Worm (Caenorhabditis elegans) whole organism, L4 larva: ENCODE data around the gene R07E5.5.

ENCODE experiments used
- D1046.2 ChIP-seq: fragments of 200-800 bp; sonication (Bioruptor generic); IDR thresholded peaks from 2 replicates; pipeline ENCODE4 v1.3.6; 2022; ENCODE audit warnings: missing genetic modification characterization, missing compliant biosample characterization
- F26F4.8 ChIP-seq: fragments of 200-800 bp; sonication (Bioruptor generic); conservative IDR thresholded peaks from 2 replicates; pipeline ENCODE4 v1.3.6; 2022; ENCODE audit warnings: missing genetic modification characterization, missing compliant biosample characterization
- F37D6.2 ChIP-seq: sonication (generic microtip); optimal IDR thresholded peaks from 2 replicates; lab custom pipeline; 2016; ENCODE audit warnings: mild to moderate bottlenecking, missing genetic modification characterization, missing compliant biosample characterization
- F44E2.7 ChIP-seq: fragments of 200-800 bp; sonication (Bioruptor generic); IDR thresholded peaks from 2 replicates; pipeline ENCODE4 v2.1.2; 2022; ENCODE audit warnings: missing genetic modification characterization, missing compliant biosample characterization
- Y105C5A.15 ChIP-seq: fragments of 200-800 bp; sonication (Bioruptor generic); IDR thresholded peaks from 2 replicates; pipeline ENCODE4 v1.3.6; 2022; ENCODE audit warnings: missing genetic modification characterization, missing compliant biosample characterization
- aly-2 ChIP-seq: sonication (generic microtip); optimal IDR thresholded peaks from 2 replicates; lab custom pipeline; 2018; ENCODE audit warnings: missing biosample characterization, missing genetic modification characterization
- ceh-28 ChIP-seq: fragments of 150-350 bp; optimal IDR thresholded peaks from 2 replicates; lab custom pipeline; 2014; ENCODE audit warnings: missing biosample characterization, missing genetic modification reagents, missing genetic modification characterization
- daf-12 ChIP-seq: fragments of 150-350 bp; optimal IDR thresholded peaks from 2 replicates; lab custom pipeline; 2014; ENCODE audit warnings: missing biosample characterization, missing genetic modification reagents, missing genetic modification characterization
- daf-16 ChIP-seq, 3 experiments: sonication (generic microtip); optimal IDR thresholded peaks; 2 replicates each; lab custom pipeline; 2016 to 2017; ENCODE audit warnings: missing genetic modification characterization in 3 of 3, missing genetic modification reagents in 3 of 3, mild to moderate bottlenecking in 2 of 3, missing compliant biosample characterization in 2 of 3, missing biosample characterization in 1 of 3, moderate library complexity in 1 of 3
- daf-8 ChIP-seq: fragments of 200-800 bp; sonication (Bioruptor generic); IDR thresholded peaks from 2 replicates; pipeline ENCODE4 v1.3.6; 2022; ENCODE audit warnings: missing genetic modification characterization, missing compliant biosample characterization
- dpl-1 ChIP-seq: fragments of 150-350 bp; optimal IDR thresholded peaks from 2 replicates; lab custom pipeline; 2014; ENCODE audit warnings: missing biosample characterization, missing genetic modification reagents, missing genetic modification characterization
- egl-43 ChIP-seq: fragments of 200-800 bp; sonication (Bioruptor generic); IDR thresholded peaks from 2 replicates; pipeline ENCODE4 v1.3.6; 2022; ENCODE audit warnings: missing genetic modification reagents, missing genetic modification characterization, missing compliant biosample characterization
- hlh-11 ChIP-seq: fragments of 200-800 bp; sonication (Bioruptor generic); optimal IDR thresholded peaks from 2 replicates; lab custom pipeline; 2018; ENCODE audit warnings: mild to moderate bottlenecking, missing genetic modification characterization, missing compliant biosample characterization
- hmg-1.1 ChIP-seq: fragments of 200-800 bp; sonication (Bioruptor generic); IDR thresholded peaks from 2 replicates; pipeline ENCODE4 v1.3.6; 2022; ENCODE audit warnings: missing genetic modification reagents, missing genetic modification characterization, missing compliant biosample characterization
- jun-1 ChIP-seq: fragments of 150-350 bp; optimal IDR thresholded peaks from 2 replicates; lab custom pipeline; 2014; ENCODE audit warnings: missing biosample characterization, missing genetic modification reagents, missing genetic modification characterization
- lin-13 ChIP-seq: fragments of 150-350 bp; optimal IDR thresholded peaks from 2 replicates; lab custom pipeline; 2014; ENCODE audit warnings: missing biosample characterization, missing genetic modification reagents, missing genetic modification characterization
- lin-38 ChIP-seq: fragments of 200-800 bp; sonication (Bioruptor generic); IDR thresholded peaks from 2 replicates; pipeline ENCODE4 v1.3.6; 2022; ENCODE audit warnings: missing genetic modification reagents, missing genetic modification characterization, missing compliant biosample characterization
- lin-39 ChIP-seq: fragments of 150-350 bp; optimal IDR thresholded peaks from 2 replicates; lab custom pipeline; 2014; ENCODE audit warnings: missing biosample characterization, missing genetic modification reagents, missing genetic modification characterization
- madf-5 ChIP-seq, 2 experiments: fragments of 200-800 bp; sonication (Bioruptor generic); IDR thresholded peaks; 2 replicates each; pipeline ENCODE4 v1.3.6; 2022; ENCODE audit warnings: missing compliant biosample characterization in 2 of 2, missing genetic modification characterization in 2 of 2
- mdl-1 ChIP-seq, 2 experiments: fragments of 150-350 bp in 1 of 2; sonication (generic microtip) in 1 of 2; optimal IDR thresholded peaks; 2 replicates each; lab custom pipeline; 2014 to 2017; ENCODE audit warnings: missing biosample characterization in 2 of 2, missing genetic modification characterization in 2 of 2
- mep-1 ChIP-seq: fragments of 150-350 bp; sonication (generic microtip); optimal IDR thresholded peaks from 3 replicates; lab custom pipeline; 2014; ENCODE audit warnings: missing biosample characterization, missing genetic modification characterization
- mxl-2 ChIP-seq: fragments of 200-800 bp; sonication (Bioruptor generic); conservative IDR thresholded peaks from 2 replicates; pipeline ENCODE4 v1.3.6; 2022; ENCODE audit warnings: missing genetic modification reagents, missing genetic modification characterization, missing compliant biosample characterization
- mxl-3 ChIP-seq: fragments of 200-800 bp; sonication (Bioruptor generic); optimal IDR thresholded peaks from 2 replicates; lab custom pipeline; 2018; ENCODE audit warnings: mild to moderate bottlenecking, missing genetic modification characterization, missing compliant biosample characterization
- nhr-237 ChIP-seq: sonication (generic microtip); optimal IDR thresholded peaks from 2 replicates; lab custom pipeline; 2017; ENCODE audit warnings: missing biosample characterization, missing genetic modification characterization
- nhr-25 ChIP-seq: sonication (generic microtip); optimal IDR thresholded peaks from 2 replicates; lab custom pipeline; 2017; ENCODE audit warnings: missing genetic modification characterization, mild to moderate bottlenecking, missing compliant biosample characterization, antibody characterized with exemption, moderate library complexity, borderline replicate concordance; ENCODE audit not compliant: insufficient read depth
- nhr-77 ChIP-seq: fragments of 150-350 bp; optimal IDR thresholded peaks from 2 replicates; lab custom pipeline; 2014; ENCODE audit warnings: missing biosample characterization, missing genetic modification characterization
- pqm-1 ChIP-seq: sonication (generic microtip); optimal IDR thresholded peaks from 2 replicates; lab custom pipeline; 2017; ENCODE audit warnings: missing biosample characterization, missing genetic modification characterization
- saeg-2 ChIP-seq: fragments of 200-800 bp; sonication (Bioruptor generic); IDR thresholded peaks from 2 replicates; pipeline ENCODE4 v1.3.6; 2022; ENCODE audit warnings: missing genetic modification reagents, missing genetic modification characterization, missing compliant biosample characterization
- snpc-4 ChIP-seq: fragments of 150-350 bp; optimal IDR thresholded peaks from 2 replicates; lab custom pipeline; 2014; ENCODE audit warnings: missing biosample characterization, missing genetic modification characterization
- unc-62 ChIP-seq, 3 experiments: fragments of 150-350 bp in 1 of 3; sonication (generic microtip); optimal IDR thresholded peaks in 2 of 3; peaks in 1 of 3; 1 replicate in 1 of 3; 2 replicates in 2 of 3; lab custom pipeline; 2014 to 2017; ENCODE audit warnings: missing biosample characterization in 3 of 3, missing genetic modification characterization in 3 of 3, missing genetic modification reagents in 3 of 3, missing genotype in 1 of 3
- zag-1 ChIP-seq: fragments of 150-350 bp; optimal IDR thresholded peaks from 2 replicates; lab custom pipeline; 2014; ENCODE audit warnings: missing biosample characterization, missing genetic modification characterization
- zfp-3 ChIP-seq: fragments of 200-800 bp; sonication (Bioruptor generic); conservative IDR thresholded peaks from 2 replicates; pipeline ENCODE4 v1.3.6; 2022; ENCODE audit warnings: missing genetic modification reagents, missing genetic modification characterization, missing compliant biosample characterization
- zip-2 ChIP-seq: fragments of 150-350 bp; optimal IDR thresholded peaks from 2 replicates; lab custom pipeline; 2014; ENCODE audit warnings: missing biosample characterization, missing genetic modification characterization
- ztf-7 ChIP-seq: fragments of 150-350 bp; optimal IDR thresholded peaks from 2 replicates; lab custom pipeline; 2014; ENCODE audit warnings: missing biosample characterization, missing genetic modification characterization

The R07E5.5 gene

ce11 chrIII:4404339-4404836, 7.2 kb downstream of the R07E5.5 start, which contains the start of the genes R07E5.17 and snfc-5:
Gene R07E5.17, minus strand, starts transcription at chrIII:4404436.
Gene snfc-5, plus strand, starts transcription at chrIII:4404786.
- peak; percentile 47 for TF ChIP-seq dpl-1 (GFP tag; lab: Kevin White, UChicago)
- TF ChIP-seq pqm-1 (tag; lab: Kevin White, UChicago), result peak; percentile 25
- peak; percentile 46 for TF ChIP-seq nhr-77 (tag; lab: Kevin White, UChicago)
- TF ChIP-seq mdl-1 (tag; optimal IDR thresholded peaks at IDR 0.05; lab: Kevin White, UChicago), result peak in 1 of 2 experiments; percentile 21
- TF ChIP-seq D1046.2 (GFP tag; lab: Robert Waterston, UW), result no peak
- TF ChIP-seq lin-38, result peak; percentile 82
- TF ChIP-seq F37D6.2 (tag; lab: Kevin White, UChicago), result no peak

DNA sequence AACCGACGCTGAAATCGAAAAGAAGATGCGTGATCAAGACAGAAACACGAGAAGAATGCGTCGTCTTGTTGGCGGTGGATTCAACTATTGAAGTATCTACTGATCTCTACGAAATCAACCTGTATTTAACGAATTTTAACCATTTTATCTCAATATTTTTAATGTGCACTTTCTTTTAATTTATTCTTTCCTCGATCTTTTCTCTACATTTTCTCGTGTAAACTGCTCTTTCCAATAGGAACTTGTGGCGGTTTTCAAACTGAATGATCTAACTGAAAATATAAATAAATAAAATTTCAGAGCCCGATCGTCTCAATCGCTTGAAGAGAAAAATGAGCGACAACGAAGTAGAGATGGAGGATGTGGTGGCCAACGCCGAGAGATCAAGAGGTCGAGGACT, 8.8 kb downstream of the R07E5.5 start, which contains the start of gene rnp-4:
Gene rnp-4 (plus strand): TSS at position 301 of the 400 bp plus-strand sequence.
- TF ChIP-seq daf-16 (GFP tag; optimal IDR thresholded peaks at IDR 0.05; lab: Kevin White, UChicago) (no peak), daf-16 (tag; optimal IDR thresholded peaks at IDR 0.05; lab: Kevin White, UChicago) (no peak), zip-2 (tag; lab: Kevin White, UChicago) (no peak), Y105C5A.15 (GFP tag; lab: Robert Waterston, UW) (no peak), snpc-4 (tag; lab: Kevin White, UChicago) (no peak), saeg-2 (GFP tag; lab: Robert Waterston, UW) (no peak), daf-8 (no peak)

DNA sequence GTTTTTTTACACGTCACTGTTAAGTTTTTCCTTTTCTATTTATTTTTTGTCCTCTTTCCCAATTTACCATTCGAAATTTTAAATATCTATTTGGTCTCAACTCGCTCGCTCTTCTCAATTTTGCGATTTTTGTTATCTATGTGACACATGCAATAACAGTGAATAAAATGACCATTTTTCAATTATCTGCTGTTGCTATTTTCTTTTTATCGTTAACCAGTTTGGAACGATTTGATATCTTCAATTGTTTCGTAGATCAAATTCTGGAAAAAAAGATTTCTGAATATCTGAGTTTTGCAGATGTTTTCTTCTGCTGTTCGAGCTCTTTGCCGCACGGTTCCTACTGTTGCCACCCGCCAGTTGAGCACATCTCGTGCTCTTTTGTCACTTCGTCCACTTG, 9.9 kb downstream of the R07E5.5 start, which contains the start of gene prdx-3:
Gene prdx-3 (plus strand): TSS at position 301 of the 400 bp plus-strand sequence.
- TF ChIP-seq zag-1 (no peak), aly-2 (no peak), mep-1 (no peak), madf-5 (GFP tag; IDR thresholded peaks at IDR 0.05; lab: Robert Waterston, UW) (no peak), jun-1 (tag; lab: Kevin White, UChicago) (no peak), lin-38 (0 out of 2 replicates have a peak, but pooled peaks have one; percentile 9), unc-62 (GFP tag; optimal IDR thresholded peaks at IDR 0.05 in 1 of 2; lab: Kevin White, UChicago) (peak in 1 of 2 experiments; percentile 49), unc-62 (tag; optimal IDR thresholded peaks at IDR 0.05; lab: Kevin White, UChicago) (no peak)

DNA sequence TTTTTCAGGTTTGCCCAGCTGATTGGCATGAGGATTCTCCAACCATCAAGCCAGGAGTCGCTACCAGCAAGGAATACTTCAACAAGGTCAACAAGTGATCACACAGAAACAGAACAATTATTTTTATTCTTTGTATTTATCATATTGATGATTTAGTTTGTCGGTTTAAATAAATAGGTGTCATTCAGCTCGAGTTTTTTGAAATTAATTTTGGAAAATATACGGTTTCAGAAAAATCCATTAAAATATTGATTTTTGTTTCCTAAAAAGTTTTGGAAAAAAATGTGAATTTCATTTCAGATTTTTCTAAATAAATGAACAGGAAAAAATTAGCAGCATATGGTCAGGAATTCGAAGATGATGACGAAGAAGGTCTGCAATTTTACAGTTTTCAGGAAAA, 11.0 kb downstream of the R07E5.5 start, which contains the start of gene gpch-1:
Gene gpch-1 (plus strand): TSS at position 301 of the 400 bp plus-strand sequence.
- TF ChIP-seq mxl-3 (GFP tag; lab: Kevin White, UChicago) (no peak), daf-12 (tag; lab: Kevin White, UChicago) (no peak), mdl-1 (tag; optimal IDR thresholded peaks at IDR 0.05; lab: Kevin White, UChicago) (no peak), madf-5 (GFP tag; IDR thresholded peaks at IDR 0.05; lab: Robert Waterston, UW) (no peak), hlh-11 (tag; lab: Kevin White, UChicago) (no peak), ceh-28 (no peak), egl-43 (GFP tag; lab: Robert Waterston, UW) (no peak), hmg-1.1 (GFP tag; lab: Robert Waterston, UW) (no peak), nhr-25 (tag; lab: Kevin White, UChicago) (no peak), zfp-3 (GFP tag; lab: Robert Waterston, UW) (no peak), nhr-77 (tag; lab: Kevin White, UChicago) (no peak), F26F4.8 (GFP tag; lab: Robert Waterston, UW) (no peak), ztf-7 (tag; lab: Kevin White, UChicago) (no peak), lin-39 (no peak), nhr-237 (tag; lab: Kevin White, UChicago) (no peak), mxl-2 (no peak), F44E2.7 (GFP tag; lab: Robert Waterston, UW) (no peak), lin-13 (GFP tag; lab: Kevin White, UChicago) (no peak), aly-2 (no peak)
